Worm (Caenorhabditis elegans) whole organism, late embryonic: ENCODE results near the gene twk-20.

Source experiments
- K02D7.2 ChIP-seq: sonication (generic microtip); optimal IDR thresholded peaks from 2 replicates; lab custom pipeline; 2017; ENCODE audit warnings: mild to moderate bottlenecking, missing genetic modification characterization, missing compliant biosample characterization
- ceh-22 ChIP-seq: sonication (generic microtip); optimal IDR thresholded peaks from 2 replicates; lab custom pipeline; 2017; ENCODE audit warnings: missing biosample characterization, missing genetic modification characterization
- elt-2 ChIP-seq: sonication (generic microtip); optimal IDR thresholded peaks from 2 replicates; lab custom pipeline; 2016; ENCODE audit warnings: missing genetic modification reagents, missing genetic modification characterization, missing compliant biosample characterization
- ets-4 ChIP-seq: sonication (generic microtip); optimal IDR thresholded peaks from 2 replicates; lab custom pipeline; 2016; ENCODE audit warnings: missing genetic modification characterization, missing compliant biosample characterization
- fkh-10 ChIP-seq: fragments of 150-350 bp; optimal IDR thresholded peaks from 2 replicates; lab custom pipeline; 2014; ENCODE audit warnings: missing biosample characterization, missing genetic modification reagents, missing genetic modification characterization
- hlh-15 ChIP-seq: sonication (generic microtip); optimal IDR thresholded peaks from 2 replicates; lab custom pipeline; 2016; ENCODE audit warnings: missing genetic modification characterization, missing compliant biosample characterization
- hlh-6 ChIP-seq: sonication (generic microtip); optimal IDR thresholded peaks from 2 replicates; lab custom pipeline; 2016; ENCODE audit warnings: missing genotype, missing genetic modification characterization, missing compliant biosample characterization
- madf-2 ChIP-seq: sonication (generic microtip); optimal IDR thresholded peaks from 2 replicates; lab custom pipeline; 2017; ENCODE audit warnings: missing genetic modification characterization, missing compliant biosample characterization
- nhr-11 ChIP-seq: fragments of 150-350 bp; optimal IDR thresholded peaks from 2 replicates; lab custom pipeline; 2014; ENCODE audit warnings: missing biosample characterization, missing genetic modification characterization
- pha-4 ChIP-seq: fragments of 150-350 bp; optimal IDR thresholded peaks from 2 replicates; lab custom pipeline; 2018; ENCODE audit warnings: missing biosample characterization, missing genetic modification reagents, missing genetic modification characterization
- tbx-2 ChIP-seq: sonication (generic microtip); optimal IDR thresholded peaks from 2 replicates; lab custom pipeline; 2016; ENCODE audit warnings: missing genetic modification characterization, missing compliant biosample characterization
- unc-3 ChIP-seq, 2 experiments: fragments of 200-800 bp in 1 of 2; sonication (Bioruptor generic) in 1 of 2; sonication (generic microtip) in 1 of 2; conservative IDR thresholded peaks in 1 of 2; optimal IDR thresholded peaks in 1 of 2; 2 replicates each; pipeline versions ENCODE4 v1.3.6 to Lab custom; 2016 to 2022; ENCODE audit warnings: missing compliant biosample characterization in 2 of 2, missing genetic modification characterization in 2 of 2, missing genetic modification reagents in 1 of 2
- unc-42 ChIP-seq: sonication (generic microtip); optimal IDR thresholded peaks from 2 replicates; lab custom pipeline; 2016; ENCODE audit warnings: missing genotype, missing genetic modification characterization, missing compliant biosample characterization

ce11 chrX:13690333-13690732 is 50.7 kb downstream of the twk-20 start:
- no peak for TF ChIP-seq ets-4
- TF ChIP-seq fkh-10 = no peak
- TF ChIP-seq unc-3 (GFP tag; conservative IDR thresholded peaks at IDR 0.05; lab: Robert Waterston, UW) = no peak
- no peak for TF ChIP-seq unc-3 (tag; optimal IDR thresholded peaks at IDR 0.05; lab: Kevin White, UChicago)
- TF ChIP-seq tbx-2 (tag; lab: Kevin White, UChicago) = no peak
- no peak for TF ChIP-seq madf-2 (tag; lab: Kevin White, UChicago)
- no peak for TF ChIP-seq ceh-22 (tag; lab: Kevin White, UChicago)
- no peak for TF ChIP-seq unc-42 (tag; lab: Kevin White, UChicago)
- TF ChIP-seq pha-4 (tag; lab: Kevin White, UChicago) = no peak
- TF ChIP-seq nhr-11 (tag; lab: Kevin White, UChicago) = no peak
- TF ChIP-seq hlh-15 = no peak
- TF ChIP-seq elt-2 = no peak
- no peak for TF ChIP-seq hlh-6 (tag; lab: Kevin White, UChicago)
- TF ChIP-seq K02D7.2 (tag; lab: Kevin White, UChicago) = no peak
